Fruit fly (Drosophila melanogaster) whole organism: ENCODE results near the gene Slu7.

Experiments
- CG8478 ChIP-seq: fragments of >200 bp; optimal IDR thresholded peaks from 2 replicates; lab custom pipeline; 2018; ENCODE audit warnings: inconsistent platforms
- Dll ChIP-seq: fragments of >200 bp; optimal IDR thresholded peaks from 2 replicates; lab custom pipeline; 2017
- EcR ChIP-seq, 2 experiments: fragments of >200 bp; optimal IDR thresholded peaks; 2 replicates each; lab custom pipeline; 2017; ENCODE audit warnings: missing biosample characterization in 2 of 2, missing genetic modification characterization in 2 of 2, missing genetic modification reagents in 2 of 2
- pan ChIP-seq: fragments of >200 bp; optimal IDR thresholded peaks from 2 replicates; lab custom pipeline; 2017
- psq ChIP-seq: fragments of >200 bp; optimal IDR thresholded peaks from 2 replicates; lab custom pipeline; 2017
- usp ChIP-seq: fragments of >200 bp; optimal IDR thresholded peaks from 2 replicates; lab custom pipeline; 2017; ENCODE audit warnings: missing biosample characterization, missing genetic modification characterization, mixed read lengths

DNA sequence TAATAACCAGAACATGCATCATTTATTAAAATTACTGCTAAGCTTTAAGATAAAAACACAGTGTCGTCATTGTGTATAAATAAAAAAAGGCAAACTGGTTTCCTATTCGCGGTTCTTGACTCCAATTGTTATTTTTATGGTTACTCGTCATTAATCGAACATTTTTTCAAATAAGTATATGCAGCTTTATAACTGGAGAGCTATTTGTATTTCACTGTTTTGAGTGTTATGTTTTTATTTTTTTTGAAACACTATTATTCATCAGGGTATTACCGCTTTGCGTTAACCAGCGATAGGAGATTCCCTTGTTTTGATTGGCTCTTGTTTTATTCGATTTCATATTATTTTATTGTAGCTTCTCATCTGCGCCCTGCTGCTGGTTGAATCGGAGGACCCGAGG lies 27.7 kb downstream of the Slu7 start:
- TF ChIP-seq pan, result no peak
- TF ChIP-seq CG8478 (lab: Kevin White, UChicago), result no peak
- no peak for TF ChIP-seq psq (lab: Kevin White, UChicago)
- no peak for TF ChIP-seq usp
- TF ChIP-seq Dll (lab: Kevin White, UChicago), result no peak
- no peak for TF ChIP-seq EcR (GFP tag; optimal IDR thresholded peaks at IDR 0.05; lab: Kevin White, UChicago)
